Worm (Caenorhabditis elegans) whole organism, L1 larva: ENCODE results near the gene F30B5.11.
"Not testable (repeated sequence)": the region's sequence is repeated elsewhere in the genome, so short reads cannot be mapped to it uniquely, and the experiment has no call there.

Experiments used
- ceh-82 ChIP-seq, 3 experiments: fragments of 150-350 bp in 1 of 3; sonication (generic microtip) in 2 of 3; optimal IDR thresholded peaks; 2 replicates each; lab custom pipeline; 2014 to 2017; ENCODE audit warnings: missing biosample characterization in 3 of 3, missing genetic modification characterization in 3 of 3
- hlh-17 ChIP-seq: fragments of 200-800 bp; sonication (Bioruptor generic); optimal IDR thresholded peaks from 2 replicates; lab custom pipeline; 2018; ENCODE audit warnings: missing genetic modification characterization, mild to moderate bottlenecking, missing compliant biosample characterization, moderate library complexity, borderline replicate concordance
- lin-15B ChIP-seq: fragments of 150-350 bp; sonication (generic microtip); optimal IDR thresholded peaks from 3 replicates; lab custom pipeline; 2014; ENCODE audit warnings: missing biosample characterization, missing genetic modification characterization
- lir-3 ChIP-seq: sonication (generic microtip); optimal IDR thresholded peaks from 2 replicates; lab custom pipeline; 2016; ENCODE audit warnings: mild to moderate bottlenecking, missing genetic modification characterization, moderate library complexity, missing compliant biosample characterization; ENCODE audit not compliant: poor library complexity
- lsy-2 ChIP-seq, 2 experiments: fragments of 150-350 bp; optimal IDR thresholded peaks; 2 replicates each; lab custom pipeline; 2014; ENCODE audit warnings: missing biosample characterization in 2 of 2, missing genetic modification characterization in 2 of 2
- mdl-1 ChIP-seq, 2 experiments: fragments of 150-350 bp; optimal IDR thresholded peaks; 2 replicates each; lab custom pipeline; 2014 to 2017; ENCODE audit warnings: missing biosample characterization in 2 of 2, missing genetic modification characterization in 2 of 2, inconsistent platforms in 1 of 2
- mep-1 ChIP-seq: fragments of 150-350 bp; optimal IDR thresholded peaks from 2 replicates; lab custom pipeline; 2014; ENCODE audit warnings: missing biosample characterization, missing genetic modification characterization
- nhr-11 ChIP-seq: fragments of 150-350 bp; optimal IDR thresholded peaks from 2 replicates; lab custom pipeline; 2014; ENCODE audit warnings: missing biosample characterization, missing genetic modification characterization
- unc-62 ChIP-seq: fragments of 150-350 bp; optimal IDR thresholded peaks from 2 replicates; lab custom pipeline; 2014; ENCODE audit warnings: missing biosample characterization, missing genetic modification reagents, missing genetic modification characterization

ce11 chrIV:4184767-4185166 is 35.1 kb downstream of the F30B5.11 start:
- TF ChIP-seq hlh-17 (GFP tag; lab: Kevin White, UChicago); lir-3 (tag; lab: Kevin White, UChicago); unc-62 (GFP tag; lab: Kevin White, UChicago); nhr-11; ceh-82 (tag; optimal IDR thresholded peaks at IDR 0.05; lab: Kevin White, UChicago); mdl-1 (tag; optimal IDR thresholded peaks at IDR 0.05; lab: Kevin White, UChicago); mep-1: not testable (repeated sequence)
- peak; percentile 64 to 76 for TF ChIP-seq lsy-2 (tag; optimal IDR thresholded peaks at IDR 0.05; lab: Kevin White, UChicago)
- TF ChIP-seq lin-15B (tag; lab: Kevin White, UChicago): peak; percentile 27
